Fruit fly (Drosophila melanogaster): Measurements from ENCODE around the gene GILT1.

The GILT1 gene

DNA sequence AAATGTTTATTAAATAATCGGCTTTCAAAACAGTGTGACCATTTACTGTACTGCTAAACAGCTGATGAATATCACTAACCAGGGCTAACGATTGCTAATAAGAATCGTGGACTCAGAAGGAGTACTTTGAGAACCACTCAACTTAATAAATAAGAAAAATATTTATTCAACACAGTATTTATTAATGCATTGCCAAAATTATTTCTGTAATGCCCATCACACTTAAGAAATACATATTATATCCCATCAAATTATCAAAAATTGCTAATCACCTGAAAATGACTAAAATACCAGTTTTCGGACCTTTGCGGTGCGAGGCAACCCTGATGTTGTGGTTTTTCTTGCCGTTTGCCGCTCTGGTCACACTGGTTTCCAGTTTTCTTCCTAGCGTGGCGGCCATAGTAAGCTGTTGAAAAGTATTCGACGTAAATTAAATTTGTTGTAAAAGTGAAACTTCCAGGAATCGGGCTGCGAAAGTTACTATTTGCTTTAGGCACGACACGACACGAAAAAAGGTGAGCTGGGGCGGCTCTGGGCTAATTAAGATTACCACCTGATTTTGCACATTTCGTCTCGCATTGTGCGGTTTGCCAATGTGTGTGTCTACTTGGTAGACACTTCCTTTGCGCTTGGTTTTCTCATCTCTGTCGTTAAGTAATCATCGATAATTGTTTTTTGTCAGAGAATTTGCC is 19.8 kb downstream of the GILT1 start, which contains the start of the genes mRpS21 and Droj2 (continued):
- TF ChIP-seq CG14710 (tag; optimal IDR thresholded peaks at IDR 0.05) = peak; percentile 87
- no peak for TF ChIP-seq cas (GFP tag; IDR thresholded peaks at IDR 0.05)
- 0 out of 3 replicates have a peak, but pooled peaks have one; percentile 28 for TF ChIP-seq zfh1 (GFP tag; IDR thresholded peaks at IDR 0.05)
- peak; percentile 71 for TF ChIP-seq CG12391 (tag; optimal IDR thresholded peaks at IDR 0.05)
- no peak for TF ChIP-seq CTCF (GFP tag; optimal IDR thresholded peaks at IDR 0.05)
- no peak for TF ChIP-seq CG9876 (GFP tag; optimal IDR thresholded peaks at IDR 0.05)
- no peak for TF ChIP-seq da (GFP tag; optimal IDR thresholded peaks at IDR 0.05)
- peak; percentile 55; the same call in 1 of the 2 replicates for TF ChIP-seq CG11696 (GFP tag; IDR thresholded peaks at IDR 0.05)
- peak; percentile 9 for TF ChIP-seq CG12744 (GFP tag; optimal IDR thresholded peaks at IDR 0.05)
- TF ChIP-seq CG6854 (GFP tag; optimal IDR thresholded peaks at IDR 0.05) = no peak
- TF ChIP-seq CG13123 (GFP tag; optimal IDR thresholded peaks at IDR 0.05) = no peak
- TF ChIP-seq CG10147 (GFP tag; optimal IDR thresholded peaks at IDR 0.05) = peak; percentile 60
- peak; percentile 50 for TF ChIP-seq CG34376 (GFP tag; optimal IDR thresholded peaks at IDR 0.05)
- TF ChIP-seq CG33213 (GFP tag; optimal IDR thresholded peaks at IDR 0.05) = peak; percentile 28
- TF ChIP-seq corto (GFP tag; optimal IDR thresholded peaks at IDR 0.05) = no peak
- TF ChIP-seq grau (tag; optimal IDR thresholded peaks at IDR 0.05) = peak; percentile 67
- no peak for TF ChIP-seq zen2 (GFP tag; IDR thresholded peaks at IDR 0.05; ENCODE audit: partially characterized antibody)
- TF ChIP-seq CG16779 (GFP tag; IDR thresholded peaks at IDR 0.05) = no peak
- peak in 1 of 3 experiments; percentile 58 for TF ChIP-seq lola (GFP tag; optimal IDR thresholded peaks at IDR 0.05)
- no peak for TF ChIP-seq CG17186 (GFP tag; optimal IDR thresholded peaks at IDR 0.05)
- 0 out of 3 replicates have a peak, but pooled peaks have one; percentile 32 for TF ChIP-seq CG11456 (GFP tag; IDR thresholded peaks at IDR 0.05)
- no peak for TF ChIP-seq CG2889 (GFP tag; IDR thresholded peaks at IDR 0.05)
- no peak for TF ChIP-seq Mrtf (GFP tag; IDR thresholded peaks at IDR 0.05)
- TF ChIP-seq CG17328 (GFP tag; IDR thresholded peaks at IDR 0.05) = peak; percentile 14; the same call in 1 of the 2 replicates
- TF ChIP-seq dm (GFP tag; optimal IDR thresholded peaks at IDR 0.05) = peak; percentile 39
- TF ChIP-seq CG30020 (tag; optimal IDR thresholded peaks at IDR 0.05) = peak; percentile 74
- TF ChIP-seq CG9797 (GFP tag; optimal IDR thresholded peaks at IDR 0.05) = peak; percentile 97
- TF ChIP-seq CG3838 (GFP tag; optimal IDR thresholded peaks at IDR 0.05) = peak; percentile 8
- no peak for TF ChIP-seq ara (GFP tag; IDR thresholded peaks at IDR 0.05)
- TF ChIP-seq Hr3 (GFP tag; optimal IDR thresholded peaks at IDR 0.05) = peak; percentile 41
- TF ChIP-seq yki (optimal IDR thresholded peaks at IDR 0.05) = no peak
- peak; percentile 20; the same call in 1 of the 2 replicates for TF ChIP-seq bbx (GFP tag; IDR thresholded peaks at IDR 0.05; ENCODE audit: partially characterized antibody)
- no peak for TF ChIP-seq Ravus (GFP tag; IDR thresholded peaks at IDR 0.05)
- no peak for TF ChIP-seq CG17912 (GFP tag; optimal IDR thresholded peaks at IDR 0.05)
- no peak for TF ChIP-seq CG30431 (GFP tag; optimal IDR thresholded peaks at IDR 0.05)
- peak; percentile 65; the same call in 2 of the 3 replicates for TF ChIP-seq CG34422 (GFP tag; IDR thresholded peaks at IDR 0.05)
- TF ChIP-seq CG18476 (GFP tag; optimal IDR thresholded peaks at IDR 0.05) = peak; percentile 16
- peak; percentile 65 for TF ChIP-seq CG2678 (tag; optimal IDR thresholded peaks at IDR 0.05)
- no peak for TF ChIP-seq HLH4C (GFP tag; IDR thresholded peaks at IDR 0.05; ENCODE audit: partially characterized antibody)
- TF ChIP-seq hb (GFP tag; IDR thresholded peaks at IDR 0.05; ENCODE audit: partially characterized antibody) = no peak
- peak; percentile 51 for TF ChIP-seq Scr (GFP tag; IDR thresholded peaks at IDR 0.05; ENCODE audit: partially characterized antibody)
- TF ChIP-seq lbe (GFP tag; optimal IDR thresholded peaks at IDR 0.05) = no peak
- no peak for TF ChIP-seq CG42726 (GFP tag; IDR thresholded peaks at IDR 0.05; ENCODE audit: partially characterized antibody)
- no peak for TF ChIP-seq CG6689 (GFP tag; IDR thresholded peaks at IDR 0.05)
- TF ChIP-seq CG8944 (GFP tag; optimal IDR thresholded peaks at IDR 0.05) = peak; percentile 36
- peak; percentile 52 for TF ChIP-seq NFAT (GFP tag; IDR thresholded peaks at IDR 0.05)
- TF ChIP-seq croc (GFP tag; conservative IDR thresholded peaks at IDR 0.05) = peak; percentile 17; the same call in 1 of the 3 replicates
- no peak for TF ChIP-seq pros (GFP tag; optimal IDR thresholded peaks at IDR 0.05)
- TF ChIP-seq sqz (GFP tag; optimal IDR thresholded peaks at IDR 0.05) = no peak
- peak; percentile 85 to 97 for TF ChIP-seq crp (GFP tag; optimal IDR thresholded peaks at IDR 0.05)
